Worm (Caenorhabditis elegans) whole organism, L1 larva: Measurements from ENCODE around the gene K10C9.4.

Source experiments
- ama-1 ChIP-seq: fragments of 150-350 bp; optimal IDR thresholded peaks from 2 replicates; lab custom pipeline; 2014
- dpl-1 ChIP-seq, 3 experiments: fragments of 150-350 bp in 2 of 3; sonication (generic microtip) in 1 of 3; optimal IDR thresholded peaks; 2 replicates each; lab custom pipeline; 2014 to 2017; ENCODE audit warnings: missing biosample characterization in 3 of 3, missing genetic modification characterization in 3 of 3, missing genetic modification reagents in 3 of 3
- fos-1 ChIP-seq: fragments of 150-350 bp; optimal IDR thresholded peaks from 2 replicates; lab custom pipeline; 2014; ENCODE audit warnings: missing biosample characterization, missing genetic modification characterization
- jun-1 ChIP-seq: fragments of 150-350 bp; optimal IDR thresholded peaks from 2 replicates; lab custom pipeline; 2014; ENCODE audit warnings: missing biosample characterization, missing genetic modification reagents, missing genetic modification characterization
- lin-35 ChIP-seq, 2 experiments: fragments of 150-350 bp; optimal IDR thresholded peaks; 2 replicates each; lab custom pipeline; 2014; ENCODE audit warnings: missing biosample characterization in 2 of 2, missing genetic modification characterization in 2 of 2, missing genetic modification reagents in 2 of 2
- lsy-2 ChIP-seq, 2 experiments: fragments of 150-350 bp; optimal IDR thresholded peaks; 2 replicates each; lab custom pipeline; 2014; ENCODE audit warnings: missing biosample characterization in 2 of 2, missing genetic modification characterization in 2 of 2
- nhr-12 ChIP-seq: sonication (generic microtip); optimal IDR thresholded peaks from 2 replicates; lab custom pipeline; 2017; ENCODE audit warnings: missing biosample characterization, missing genetic modification characterization
- nhr-237 ChIP-seq: fragments of 150-350 bp; optimal IDR thresholded peaks from 2 replicates; lab custom pipeline; 2014; ENCODE audit warnings: missing biosample characterization, missing genetic modification characterization
- nhr-28 ChIP-seq: fragments of 150-350 bp; optimal IDR thresholded peaks from 2 replicates; lab custom pipeline; 2014; ENCODE audit warnings: missing biosample characterization, missing genetic modification characterization
- snpc-4 ChIP-seq: fragments of 150-350 bp; optimal IDR thresholded peaks from 2 replicates; lab custom pipeline; 2014; ENCODE audit warnings: missing biosample characterization, missing genetic modification characterization
- unc-130 ChIP-seq: fragments of 150-350 bp; optimal IDR thresholded peaks from 2 replicates; lab custom pipeline; 2017; ENCODE audit warnings: missing biosample characterization, missing genetic modification characterization, inconsistent platforms

- no peak for TF ChIP-seq snpc-4 (tag; lab: Kevin White, UChicago)
- TF ChIP-seq fos-1 = no peak
- TF ChIP-seq dpl-1 (GFP tag; optimal IDR thresholded peaks at IDR 0.05; lab: Kevin White, UChicago) = no peak
- TF ChIP-seq nhr-28 = no peak
- no peak for TF ChIP-seq lsy-2 (tag; optimal IDR thresholded peaks at IDR 0.05; lab: Kevin White, UChicago)
- no peak for TF ChIP-seq nhr-237 (tag; lab: Kevin White, UChicago)
- no peak for TF ChIP-seq lin-35 (GFP tag; optimal IDR thresholded peaks at IDR 0.05; lab: Kevin White, UChicago)
- TF ChIP-seq nhr-12 (tag; lab: Kevin White, UChicago) = no peak
- no peak for TF ChIP-seq jun-1 (tag; lab: Kevin White, UChicago)
- TF ChIP-seq unc-130 (tag; lab: Kevin White, UChicago) = no peak
- no peak for TF ChIP-seq ama-1
Observed at ce11 chrV:1038074-1038473, 14.7 kb downstream of the K10C9.4 start.
